Worm (Caenorhabditis elegans) whole organism, L4 larva: Measurements from ENCODE around the gene R11G1.2.

Experiments used
- aha-1 ChIP-seq: fragments of 150-350 bp; peaks from one replicate; lab custom pipeline; 2014; ENCODE audit warnings: missing biosample characterization, missing genetic modification characterization
- hlh-30 ChIP-seq: sonication (generic microtip); optimal IDR thresholded peaks from 2 replicates; lab custom pipeline; 2017; ENCODE audit warnings: antibody characterized with exemption, mild to moderate bottlenecking, missing genetic modification characterization, missing compliant biosample characterization; ENCODE audit not compliant: insufficient read depth

Gene R11G1.2

DNA sequence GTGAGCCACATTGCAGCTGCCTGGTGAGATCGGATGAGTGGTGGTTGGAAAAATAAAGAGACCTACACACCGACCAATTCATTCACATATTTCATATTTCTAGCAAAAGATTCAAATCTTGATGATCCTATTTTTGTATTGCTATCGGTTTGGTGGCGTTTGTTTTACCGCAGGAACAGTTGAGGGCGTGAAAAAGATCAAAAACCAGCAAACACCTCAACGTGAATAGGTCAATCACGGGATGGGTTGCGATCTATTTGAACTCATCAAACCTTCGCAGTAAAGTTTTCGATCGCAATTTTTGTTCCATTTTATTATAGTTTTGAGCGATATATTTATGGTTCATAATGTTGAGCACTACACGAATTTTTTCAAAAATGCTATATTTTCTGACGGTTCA is 51.4 kb downstream of the R11G1.2 start:
- TF ChIP-seq hlh-30 (no peak), aha-1 (tag; lab: Kevin White, UChicago) (peak; percentile 95)
